Worm (Caenorhabditis elegans): Measurements from ENCODE around the gene ZK593.3.

Gene ZK593.3

ce11 chrIV:10902476-10902875, 13.0 kb upstream of the ZK593.3 start:
- TF ChIP-seq pha-4 (tag; optimal IDR thresholded peaks at IDR 0.05) = no peak
- TF ChIP-seq fkh-2 (tag; optimal IDR thresholded peaks at IDR 0.05) = no peak
- no peak for TF ChIP-seq jun-1 (tag; optimal IDR thresholded peaks at IDR 0.05)
- no peak for TF ChIP-seq mml-1 (tag; optimal IDR thresholded peaks at IDR 0.05)
- TF ChIP-seq lin-39 (tag; optimal IDR thresholded peaks at IDR 0.05) = no peak

ce11 chrIV:10904282-10904681, 11.2 kb upstream of the ZK593.3 start, which contains the start of gene ZK596.3:
Gene ZK596.3, minus strand, starts transcription at chrIV:10904382.
- TF ChIP-seq lin-39 (tag; optimal IDR thresholded peaks at IDR 0.05) = no peak
- TF ChIP-seq pha-4 (tag; optimal IDR thresholded peaks at IDR 0.05) = no peak
- TF ChIP-seq nhr-11 (tag; optimal IDR thresholded peaks at IDR 0.05) = no peak
- TF ChIP-seq nhr-23 (tag; optimal IDR thresholded peaks at IDR 0.05) = no peak
- TF ChIP-seq sea-2 (GFP tag; optimal IDR thresholded peaks at IDR 0.05) = no peak
- TF ChIP-seq nhr-28 (tag; optimal IDR thresholded peaks at IDR 0.05) = no peak
- TF ChIP-seq nhr-67 (tag; optimal IDR thresholded peaks at IDR 0.05) = no peak
- no peak for TF ChIP-seq nhr-25 (tag; optimal IDR thresholded peaks at IDR 0.05)
- no peak for TF ChIP-seq hmg-11 (tag; optimal IDR thresholded peaks at IDR 0.05)

ce11 chrIV:10909206-10909605, 6.3 kb upstream of the ZK593.3 start, which contains the start of gene ZK596.2:
Gene ZK596.2, minus strand, starts transcription at chrIV:10909306.
- no peak for TF ChIP-seq ztf-11 (tag; optimal IDR thresholded peaks at IDR 0.05)
- no peak for TF ChIP-seq nhr-77 (tag; optimal IDR thresholded peaks at IDR 0.05)
- TF ChIP-seq unc-39 (tag; optimal IDR thresholded peaks at IDR 0.05) = no peak
- TF ChIP-seq nhr-12 (tag; optimal IDR thresholded peaks at IDR 0.05) = no peak
- no peak for TF ChIP-seq mdl-1 (tag; optimal IDR thresholded peaks at IDR 0.05)
- no peak for TF ChIP-seq egl-5 (tag; optimal IDR thresholded peaks at IDR 0.05)
- TF ChIP-seq snpc-4 (tag; optimal IDR thresholded peaks at IDR 0.05) = no peak
- no peak for TF ChIP-seq nhr-237 (tag; optimal IDR thresholded peaks at IDR 0.05)
- no peak for TF ChIP-seq lsy-12 (tag; optimal IDR thresholded peaks at IDR 0.05)
- no peak for TF ChIP-seq hmg-11 (tag; optimal IDR thresholded peaks at IDR 0.05)
- TF ChIP-seq unc-62 (GFP tag; optimal IDR thresholded peaks at IDR 0.05) = no peak
- TF ChIP-seq nhr-67 (tag; optimal IDR thresholded peaks at IDR 0.05) = no peak
- TF ChIP-seq lin-39 (tag; optimal IDR thresholded peaks at IDR 0.05) = no peak
- no peak for TF ChIP-seq elt-2 (tag; optimal IDR thresholded peaks at IDR 0.05)
- no peak for TF ChIP-seq daf-12 (tag; optimal IDR thresholded peaks at IDR 0.05)
- TF ChIP-seq elt-3 (tag; optimal IDR thresholded peaks at IDR 0.05) = no peak
- TF ChIP-seq fos-1 (tag; optimal IDR thresholded peaks at IDR 0.05) = no peak

ce11 chrIV:10909708-10910107, 5.8 kb upstream of the ZK593.3 start, which contains the start of gene pyk-2:
Gene pyk-2, plus strand, starts transcription at chrIV:10909913.
- peak; percentile 79 for TF ChIP-seq elt-2 (tag; optimal IDR thresholded peaks at IDR 0.05)
- no peak for TF ChIP-seq nfya-1 (tag; optimal IDR thresholded peaks at IDR 0.05; ENCODE audit: insufficient read depth)
- TF ChIP-seq mdl-1 (tag; optimal IDR thresholded peaks at IDR 0.05) = no peak
- TF ChIP-seq pqm-1 (tag; optimal IDR thresholded peaks at IDR 0.05) = peak; percentile 67
- no peak for TF ChIP-seq unc-62 (GFP tag; optimal IDR thresholded peaks at IDR 0.05)

- TF ChIP-seq elt-2 (tag; optimal IDR thresholded peaks at IDR 0.05) (peak; percentile 40), egl-27 (tag; optimal IDR thresholded peaks at IDR 0.05) (no peak)
Measured at ce11 chrIV:10913081-10913480, 2.4 kb upstream of the ZK593.3 start, which contains the start of gene ZK593.2. Gene ZK593.2, plus strand, starts transcription at chrIV:10913381.

- TF ChIP-seq nhr-25 (tag; optimal IDR thresholded peaks at IDR 0.05) (peak; percentile 47), zag-1 (tag; optimal IDR thresholded peaks at IDR 0.05) (no peak), elt-1 (tag; optimal IDR thresholded peaks at IDR 0.05) (peak; percentile 91), nhr-23 (tag; optimal IDR thresholded peaks at IDR 0.05) (peak; percentile 60)
Measured at ce11 chrIV:10916134-10916533, 646 bp downstream of the ZK593.3 start.
